Worm (Caenorhabditis elegans): Measurements from ENCODE around the gene T03G6.7.

Gene T03G6.7

ce11 chrX:2553433-2553860 lies 40.4 kb upstream of the T03G6.7 start:
- TF ChIP-seq ztf-3 (GFP tag; optimal IDR thresholded peaks at IDR 0.05) (peak; percentile 75), C17E4.6 (GFP tag; IDR thresholded peaks at IDR 0.05) (no peak), unc-130 (GFP tag; optimal IDR thresholded peaks at IDR 0.05) (peak; percentile 19), cebp-1 (GFP tag; IDR thresholded peaks at IDR 0.05) (peak; percentile 28; the same call in 1 of the 2 replicates), cebp-1 (tag; optimal IDR thresholded peaks at IDR 0.05) (peak; percentile 75), lin-35 (GFP tag; optimal IDR thresholded peaks at IDR 0.05) (peak in 1 of 3 experiments; percentile 58), nfyb-1 (GFP tag; IDR thresholded peaks at IDR 0.05) (no peak), nhr-120 (GFP tag; IDR thresholded peaks at IDR 0.05) (0 out of 2 replicates have a peak, but pooled peaks have one; percentile 52), F33H1.4 (GFP tag; IDR thresholded peaks at IDR 0.05) (no peak), Y67H2A.10 (GFP tag; conservative IDR thresholded peaks at IDR 0.05) (no peak), ets-4 (GFP tag; optimal IDR thresholded peaks at IDR 0.05) (no peak), hmg-1.2 (GFP tag; IDR thresholded peaks at IDR 0.05) (peak; percentile 84), sptf-2 (GFP tag; optimal IDR thresholded peaks at IDR 0.05) (no peak), Y79H2A.3 (GFP tag; conservative IDR thresholded peaks at IDR 0.05) (no peak), dox-1 (GFP tag; IDR thresholded peaks at IDR 0.05) (peak; percentile 71), cebp-2 (GFP tag; IDR thresholded peaks at IDR 0.05) (peak; percentile 76; the same call in 1 of the 2 replicates), attf-3 (GFP tag; conservative IDR thresholded peaks at IDR 0.05) (no peak), B0261.1 (tag; optimal IDR thresholded peaks at IDR 0.05) (peak; percentile 96), tbp1 (GFP tag; optimal IDR thresholded peaks at IDR 0.05) (peak; percentile 98), rec-8 (tag; optimal IDR thresholded peaks at IDR 0.05) (peak; percentile 80 to 85), Y53G8AR.9 (GFP tag; conservative IDR thresholded peaks at IDR 0.05) (no peak), pbrm-1 (GFP tag; IDR thresholded peaks at IDR 0.05) (peak; percentile 82), F22D6.2 (tag; optimal IDR thresholded peaks at IDR 0.05) (peak; percentile 41), die-1 (tag; optimal IDR thresholded peaks at IDR 0.05) (peak; percentile 94), K11D2.4 (GFP tag; IDR thresholded peaks at IDR 0.05) (peak; percentile 55), ztf-22 (GFP tag; optimal IDR thresholded peaks at IDR 0.05) (no peak), madf-8 (GFP tag; conservative IDR thresholded peaks at IDR 0.05) (no peak), K12H6.12 (tag; optimal IDR thresholded peaks at IDR 0.05) (peak; percentile 66), lin-40 (tag; optimal IDR thresholded peaks at IDR 0.05) (peak; percentile 82), ekl-4 (GFP tag; IDR thresholded peaks at IDR 0.05) (peak; percentile 77), egl-44 (GFP tag; IDR thresholded peaks at IDR 0.05) (peak; percentile 74; the same call in 1 of the 2 replicates), attf-5 (GFP tag; optimal IDR thresholded peaks at IDR 0.05) (peak; percentile 62), sea-2 (GFP tag; IDR thresholded peaks at IDR 0.05) (0 out of 2 replicates have a peak, but pooled peaks have one; percentile 57), nhr-90 (tag; optimal IDR thresholded peaks at IDR 0.05) (peak; percentile 90), tlf-1 (GFP tag; optimal IDR thresholded peaks at IDR 0.05) (no peak), let-526 (GFP tag; IDR thresholded peaks at IDR 0.05) (peak; percentile 33; the same call in 1 of the 2 replicates), nfya-1 (tag; optimal IDR thresholded peaks at IDR 0.05; ENCODE audit: borderline replicate concordance, insufficient read depth) (no peak), ztf-25 (GFP tag; IDR thresholded peaks at IDR 0.05) (peak; percentile 77; the same call in 1 of the 2 replicates), dpff-1 (tag; optimal IDR thresholded peaks at IDR 0.05) (no peak), akir-1 (GFP tag; optimal IDR thresholded peaks at IDR 0.05) (no peak), F57A8.1 (GFP tag; optimal IDR thresholded peaks at IDR 0.05) (no peak), snpc-1.3 (tag; optimal IDR thresholded peaks at IDR 0.05; ENCODE audit: insufficient read depth) (peak; percentile 93), F52B5.7 (tag; optimal IDR thresholded peaks at IDR 0.05) (peak; percentile 54), F39B2.1 (GFP tag; IDR thresholded peaks at IDR 0.05) (no peak), mes-4 (tag; optimal IDR thresholded peaks at IDR 0.05) (peak; percentile 30), zfh-2 (GFP tag; conservative IDR thresholded peaks at IDR 0.05) (peak; percentile 49; the same call in 1 of the 2 replicates), lin-54 (GFP tag; optimal IDR thresholded peaks at IDR 0.05) (peak; percentile 51), mel-28 (tag; optimal IDR thresholded peaks at IDR 0.05; ENCODE audit: borderline replicate concordance) (no peak)

Measured in whole organism, young adult.